Fruit fly (Drosophila melanogaster) whole organism, wandering third instar larva: ENCODE results near the gene ct.

Experiments
- Abd-B ChIP-seq: fragments of >200 bp; optimal IDR thresholded peaks from 2 replicates; lab custom pipeline; 2017; ENCODE audit warnings: missing biosample characterization, missing genetic modification characterization
- CG32264 ChIP-seq: fragments of 200-800 bp; sonication (Bioruptor generic); optimal IDR thresholded peaks from 2 replicates; lab custom pipeline; 2016; ENCODE audit warnings: missing biosample characterization, missing genetic modification characterization
- CG9705 ChIP-seq: fragments of 200-800 bp; sonication (Bioruptor generic); optimal IDR thresholded peaks from 2 replicates; lab custom pipeline; 2018; ENCODE audit warnings: missing biosample characterization, mild to moderate bottlenecking, missing genetic modification characterization
- CrebA ChIP-seq: fragments of 200-800 bp; sonication (Bioruptor generic); optimal IDR thresholded peaks from 2 replicates; lab custom pipeline; 2016; ENCODE audit warnings: missing biosample characterization, mild to moderate bottlenecking, missing genetic modification characterization, borderline replicate concordance
- Dfd ChIP-seq: fragments of >200 bp; optimal IDR thresholded peaks from 2 replicates; lab custom pipeline; 2017; ENCODE audit warnings: missing biosample characterization, missing genetic modification characterization
- Dif ChIP-seq: fragments of 200-275, 200-300 bp; sonication (Bioruptor generic); optimal IDR thresholded peaks from 2 replicates; lab custom pipeline; 2018; ENCODE audit warnings: missing biosample characterization, missing genetic modification characterization; ENCODE audit not compliant: partially characterized antibody
- GATAd ChIP-seq: sonication (Bioruptor generic); optimal IDR thresholded peaks from 2 replicates; lab custom pipeline; 2016; ENCODE audit warnings: missing biosample characterization, missing genetic modification characterization
- HLH106 ChIP-seq: fragments of 200-800 bp; optimal IDR thresholded peaks from 3 replicates; lab custom pipeline; 2019; ENCODE audit warnings: missing biosample characterization, mild to moderate bottlenecking, missing genetic modification characterization, moderate library complexity
- Hnf4 ChIP-seq: fragments of 200-800 bp; sonication (Bioruptor generic); optimal IDR thresholded peaks from 2 replicates; lab custom pipeline; 2016; ENCODE audit warnings: missing biosample characterization, mild to moderate bottlenecking, missing genetic modification characterization
- Hr78 ChIP-seq: fragments of >200 bp; optimal IDR thresholded peaks from 2 replicates; lab custom pipeline; 2017; ENCODE audit warnings: missing biosample characterization, missing genetic modification characterization
- Hr83 ChIP-seq: fragments of 200-300 bp; sonication (Bioruptor generic); optimal IDR thresholded peaks from 2 replicates; lab custom pipeline; 2016; ENCODE audit warnings: missing biosample characterization, mild to moderate bottlenecking, missing genetic modification characterization, moderate library complexity; ENCODE audit not compliant: poor library complexity, severe bottlenecking
- Jra ChIP-seq: sonication (Bioruptor generic); optimal IDR thresholded peaks from 2 replicates; lab custom pipeline; 2016; ENCODE audit warnings: missing biosample characterization, missing genetic modification characterization
- Mio ChIP-seq: sonication (Bioruptor generic); optimal IDR thresholded peaks from 2 replicates; lab custom pipeline; 2016; ENCODE audit warnings: missing biosample characterization, missing genetic modification characterization
- Myc ChIP-seq: fragments of >200 bp; optimal IDR thresholded peaks from 2 replicates; lab custom pipeline; 2017
- N ChIP-seq: fragments of >200 bp; optimal IDR thresholded peaks from 2 replicates; lab custom pipeline; 2018; ENCODE audit warnings: missing biosample characterization, missing external identifiers, missing genetic modification characterization
- OdsH ChIP-seq: fragments of 200-800 bp; sonication (Bioruptor generic); optimal IDR thresholded peaks from 2 replicates; lab custom pipeline; 2016; ENCODE audit warnings: missing biosample characterization, mild to moderate bottlenecking, missing genetic modification characterization
- Rel ChIP-seq, 2 experiments: fragments of 200-800 bp; sonication (Bioruptor generic) in 1 of 2; optimal IDR thresholded peaks; 2 replicates in 1 of 2; 3 replicates in 1 of 2; lab custom pipeline; 2016 to 2019; ENCODE audit warnings: mild to moderate bottlenecking in 2 of 2, missing biosample characterization in 2 of 2, missing genetic modification characterization in 2 of 2, moderate library complexity in 1 of 2
- Sp1 ChIP-seq: fragments of 200-800 bp; sonication (Bioruptor generic); optimal IDR thresholded peaks from 3 replicates; lab custom pipeline; 2019; ENCODE audit warnings: missing biosample characterization, mild to moderate bottlenecking, missing genetic modification characterization, moderate library complexity
- Vsx2 ChIP-seq: fragments of 200-300, 225-300 bp; sonication (Bioruptor generic); optimal IDR thresholded peaks from 2 replicates; lab custom pipeline; 2018; ENCODE audit warnings: missing biosample characterization, missing genetic modification characterization; ENCODE audit not compliant: partially characterized antibody
- br ChIP-seq: fragments of 200-800 bp; sonication (Bioruptor generic); optimal IDR thresholded peaks from 2 replicates; lab custom pipeline; 2016; ENCODE audit warnings: missing biosample characterization, missing genetic modification characterization
- brk ChIP-seq: fragments of 200-800 bp; sonication (Bioruptor generic); optimal IDR thresholded peaks from 2 replicates; lab custom pipeline; 2016; ENCODE audit warnings: missing biosample characterization, mild to moderate bottlenecking, missing genetic modification characterization
- dl ChIP-seq, 2 experiments: fragments of 175-275, 200-275 bp in 1 of 2; fragments of 200-275 bp in 1 of 2; sonication (Bioruptor generic); optimal IDR thresholded peaks; lab custom pipeline; 2018; ENCODE audit warnings: mild to moderate bottlenecking in 2 of 2, missing biosample characterization in 2 of 2, missing genetic modification characterization in 2 of 2, moderate library complexity in 2 of 2; ENCODE audit not compliant: partially characterized antibody in 2 of 2, insufficient read depth in 1 of 2
- dmrt93B ChIP-seq: fragments of 200-800 bp; sonication (Bioruptor generic); optimal IDR thresholded peaks from 2 replicates; lab custom pipeline; 2018; ENCODE audit warnings: missing biosample characterization, mild to moderate bottlenecking, missing genetic modification characterization
- dsf ChIP-seq: sonication (Bioruptor generic); optimal IDR thresholded peaks from 2 replicates; lab custom pipeline; 2016; ENCODE audit warnings: missing biosample characterization, missing genetic modification characterization, borderline replicate concordance
- ey ChIP-seq: fragments of 200-800 bp; sonication (Bioruptor generic); optimal IDR thresholded peaks from 2 replicates; lab custom pipeline; 2016; ENCODE audit warnings: missing biosample characterization, missing genetic modification characterization
- foxo ChIP-seq, 2 experiments: fragments of 200-800 bp; sonication (Bioruptor generic); optimal IDR thresholded peaks; 2 replicates in 1 of 2; 3 replicates in 1 of 2; lab custom pipeline; 2016 to 2017; ENCODE audit warnings: missing biosample characterization in 2 of 2, missing genetic modification characterization in 2 of 2
- fru ChIP-seq: fragments of 200-800 bp; sonication (Bioruptor generic); optimal IDR thresholded peaks from 3 replicates; lab custom pipeline; 2016; ENCODE audit warnings: missing biosample characterization, mild to moderate bottlenecking, missing genetic modification characterization
- h ChIP-seq: fragments of 200-800 bp; sonication (Bioruptor generic); optimal IDR thresholded peaks from 3 replicates; lab custom pipeline; 2016; ENCODE audit warnings: missing biosample characterization, mild to moderate bottlenecking, missing genetic modification characterization
- jim ChIP-seq: fragments of 175-275, 200-325 bp; sonication (Bioruptor generic); optimal IDR thresholded peaks from 2 replicates; lab custom pipeline; 2016; ENCODE audit warnings: missing biosample characterization, mild to moderate bottlenecking, missing genetic modification characterization
- lola ChIP-seq: fragments of >200 bp; optimal IDR thresholded peaks from 2 replicates; lab custom pipeline; 2017; ENCODE audit warnings: missing biosample characterization, missing genetic modification characterization
- pan ChIP-seq: fragments of >200 bp; optimal IDR thresholded peaks from 2 replicates; lab custom pipeline; 2017
- psq ChIP-seq: fragments of 200-800 bp; sonication (Bioruptor generic); optimal IDR thresholded peaks from 3 replicates; lab custom pipeline; 2017; ENCODE audit warnings: missing biosample characterization, mild to moderate bottlenecking, missing genetic modification characterization, moderate library complexity
- rgr ChIP-seq: fragments of 200-800 bp; sonication (Bioruptor generic); optimal IDR thresholded peaks from 3 replicates; lab custom pipeline; 2016; ENCODE audit warnings: missing biosample characterization, mild to moderate bottlenecking, missing genetic modification characterization
- sage ChIP-seq: fragments of 200-800 bp; sonication (Bioruptor generic); optimal IDR thresholded peaks from 2 replicates; lab custom pipeline; 2016; ENCODE audit warnings: missing biosample characterization, mild to moderate bottlenecking, missing genetic modification characterization
- sv ChIP-seq: fragments of 200-800 bp; sonication (Bioruptor generic); optimal IDR thresholded peaks from 3 replicates; lab custom pipeline; 2016; ENCODE audit warnings: missing biosample characterization, missing genetic modification characterization
- tai ChIP-seq: sonication (Bioruptor generic); optimal IDR thresholded peaks from 2 replicates; lab custom pipeline; 2016; ENCODE audit warnings: missing biosample characterization, missing genetic modification characterization
- usp ChIP-seq: fragments of >200 bp; optimal IDR thresholded peaks from 2 replicates; lab custom pipeline; 2017; ENCODE audit warnings: missing biosample characterization, missing genetic modification characterization
- woc ChIP-seq: sonication (Bioruptor generic); optimal IDR thresholded peaks from 2 replicates; lab custom pipeline; 2016; ENCODE audit warnings: missing biosample characterization, mild to moderate bottlenecking, missing genetic modification characterization

The ct gene

dm6 chrX:7704262-7705174, 96.3 kb downstream of the ct start:
- peak in 1 of 2 experiments; percentile 2 for TF ChIP-seq foxo (GFP tag; optimal IDR thresholded peaks at IDR 0.05; lab: Kevin White, UChicago)
- TF ChIP-seq dsf (GFP tag; lab: Kevin White, UChicago): no peak
- TF ChIP-seq fru (GFP tag; lab: Kevin White, UChicago): peak; percentile 1
- TF ChIP-seq CG32264 (GFP tag; lab: Kevin White, UChicago): no peak
- no peak for TF ChIP-seq Sp1 (GFP tag; lab: Kevin White, UChicago)
- no peak for TF ChIP-seq Rel (GFP tag; optimal IDR thresholded peaks at IDR 0.05; lab: Kevin White, UChicago)
- peak; percentile 97 for TF ChIP-seq Rel (tag; optimal IDR thresholded peaks at IDR 0.05; lab: Kevin White, UChicago)
- no peak for TF ChIP-seq sv (GFP tag; lab: Kevin White, UChicago)
- TF ChIP-seq woc (GFP tag; lab: Kevin White, UChicago): no peak
- no peak for TF ChIP-seq Mio
- no peak for TF ChIP-seq br
- no peak for TF ChIP-seq brk (GFP tag; lab: Kevin White, UChicago)
- TF ChIP-seq sage (GFP tag; lab: Kevin White, UChicago): no peak
- TF ChIP-seq pan (lab: Kevin White, UChicago): no peak
- no peak for TF ChIP-seq dl (GFP tag; optimal IDR thresholded peaks at IDR 0.05; lab: Kevin White, UChicago; ENCODE audit: insufficient read depth in 1 of 2, partially characterized antibody in 2 of 2)

- TF ChIP-seq Jra (GFP tag; lab: Kevin White, UChicago): peak; percentile 49
- TF ChIP-seq br: peak; percentile 86
- TF ChIP-seq jim: no peak
- peak; percentile 91 for TF ChIP-seq ey
- TF ChIP-seq lola (GFP tag; lab: Kevin White, UChicago): no peak
- TF ChIP-seq tai (GFP tag; lab: Kevin White, UChicago): peak; percentile 46
- no peak for TF ChIP-seq Hr78
- TF ChIP-seq psq (GFP tag; lab: Kevin White, UChicago): peak; percentile 92
- peak; percentile 36 for TF ChIP-seq Rel (GFP tag; optimal IDR thresholded peaks at IDR 0.05; lab: Kevin White, UChicago)
- TF ChIP-seq Rel (tag; optimal IDR thresholded peaks at IDR 0.05; lab: Kevin White, UChicago): no peak
- no peak for TF ChIP-seq N (GFP tag; lab: Kevin White, UChicago)
- TF ChIP-seq usp (GFP tag; lab: Kevin White, UChicago): no peak
- TF ChIP-seq dmrt93B: peak; percentile 93
- no peak for TF ChIP-seq pan (lab: Kevin White, UChicago)
- TF ChIP-seq OdsH (GFP tag; lab: Kevin White, UChicago): peak; percentile 94
- TF ChIP-seq sv (GFP tag; lab: Kevin White, UChicago): peak; percentile 91
- peak; percentile 78 to 85 for TF ChIP-seq dl (GFP tag; optimal IDR thresholded peaks at IDR 0.05; lab: Kevin White, UChicago; ENCODE audit: insufficient read depth in 1 of 2, partially characterized antibody in 2 of 2)
- peak; percentile 11 for TF ChIP-seq Mio
- peak; percentile 94 for TF ChIP-seq HLH106 (tag; lab: Kevin White, UChicago)
- no peak for TF ChIP-seq Abd-B (GFP tag; lab: Kevin White, UChicago)
- TF ChIP-seq foxo (GFP tag; optimal IDR thresholded peaks at IDR 0.05; lab: Kevin White, UChicago): peak in 1 of 2 experiments; percentile 96
- peak; percentile 59 for TF ChIP-seq Vsx2
- peak; percentile 80 for TF ChIP-seq brk (GFP tag; lab: Kevin White, UChicago)
- peak; percentile 57 for TF ChIP-seq sage (GFP tag; lab: Kevin White, UChicago)
- TF ChIP-seq Sp1 (GFP tag; lab: Kevin White, UChicago): peak; percentile 94
- peak; percentile 86 for TF ChIP-seq Dif (GFP tag; lab: Kevin White, UChicago)
- peak; percentile 14 for TF ChIP-seq dsf (GFP tag; lab: Kevin White, UChicago)
- peak; percentile 30 for TF ChIP-seq Dfd
- TF ChIP-seq fru (GFP tag; lab: Kevin White, UChicago): peak; percentile 94
- TF ChIP-seq Hnf4: peak; percentile 72
- peak; percentile 36 for TF ChIP-seq CG32264 (GFP tag; lab: Kevin White, UChicago)
- peak; percentile 82 for TF ChIP-seq CG9705 (GFP tag; lab: Kevin White, UChicago)
- TF ChIP-seq CrebA (GFP tag; lab: Kevin White, UChicago): no peak
- TF ChIP-seq GATAd (GFP tag; lab: Kevin White, UChicago): peak; percentile 29
- TF ChIP-seq rgr (GFP tag; lab: Kevin White, UChicago): peak; percentile 95
- TF ChIP-seq h: peak; percentile 95
- TF ChIP-seq woc (GFP tag; lab: Kevin White, UChicago): peak; percentile 73
- no peak for TF ChIP-seq Myc
- TF ChIP-seq Hr83 (GFP tag; lab: Kevin White, UChicago): peak; percentile 11
- TF ChIP-seq, all 38 proteins: peak for 29
Measured at dm6 chrX:7705175-7706097, 97.2 kb downstream of the ct start.
